Worm (Caenorhabditis elegans) whole organism, L2 larva: Measurements from ENCODE around the gene gst-41.
"Not testable (repeated sequence)": the region's sequence is repeated elsewhere in the genome, so short reads cannot be mapped to it uniquely, and the experiment has no call there.

Source experiments
- C34F6.9 ChIP-seq: fragments of 150-350 bp; optimal IDR thresholded peaks from 2 replicates; lab custom pipeline; 2014; ENCODE audit warnings: missing biosample characterization, missing genetic modification characterization
- F13H6.1 ChIP-seq: sonication (generic microtip); optimal IDR thresholded peaks from 2 replicates; lab custom pipeline; 2016; ENCODE audit warnings: missing genetic modification characterization, missing compliant biosample characterization
- Y55F3AM.14 ChIP-seq: fragments of 200-800 bp; sonication (Bioruptor generic); optimal IDR thresholded peaks from 2 replicates; lab custom pipeline; 2018; ENCODE audit warnings: mild to moderate bottlenecking, missing genetic modification characterization, missing compliant biosample characterization
- ZK546.5 ChIP-seq: sonication (generic microtip); optimal IDR thresholded peaks from 2 replicates; lab custom pipeline; 2017; ENCODE audit warnings: missing biosample characterization, missing genetic modification characterization
- alr-1 ChIP-seq: fragments of 150-350 bp; optimal IDR thresholded peaks from 2 replicates; lab custom pipeline; 2014; ENCODE audit warnings: missing biosample characterization, missing genetic modification characterization
- aly-2 ChIP-seq: fragments of 150-350 bp; optimal IDR thresholded peaks from 2 replicates; lab custom pipeline; 2014; ENCODE audit warnings: missing biosample characterization, missing genetic modification characterization
- ama-1 ChIP-seq: fragments of 150-350 bp; optimal IDR thresholded peaks from 2 replicates; lab custom pipeline; 2018; ENCODE audit warnings: inconsistent platforms
- blmp-1 ChIP-seq: sonication (generic microtip); optimal IDR thresholded peaks from 2 replicates; lab custom pipeline; 2017; ENCODE audit warnings: missing genetic modification characterization, mild to moderate bottlenecking, missing compliant biosample characterization, antibody characterized with exemption, moderate library complexity; ENCODE audit not compliant: insufficient read depth
- crh-2 ChIP-seq: sonication (generic microtip); optimal IDR thresholded peaks from 2 replicates; lab custom pipeline; 2017; ENCODE audit warnings: missing biosample characterization, missing genetic modification characterization
- dmd-4 ChIP-seq: sonication (generic microtip); optimal IDR thresholded peaks from 2 replicates; lab custom pipeline; 2017; ENCODE audit warnings: missing biosample characterization, missing genetic modification characterization
- elt-3 ChIP-seq: sonication (generic microtip); optimal IDR thresholded peaks from 2 replicates; lab custom pipeline; 2017; ENCODE audit warnings: missing biosample characterization, missing genetic modification characterization
- gmeb-1 ChIP-seq: fragments of 150-350 bp; optimal IDR thresholded peaks from 2 replicates; lab custom pipeline; 2014; ENCODE audit warnings: missing biosample characterization, missing genetic modification characterization
- lin-13 ChIP-seq: fragments of 150-350 bp; optimal IDR thresholded peaks from 2 replicates; lab custom pipeline; 2014; ENCODE audit warnings: missing biosample characterization, missing genetic modification reagents, missing genetic modification characterization
- lin-39 ChIP-seq: fragments of 150-350 bp; optimal IDR thresholded peaks from 2 replicates; lab custom pipeline; 2014; ENCODE audit warnings: missing biosample characterization, missing genetic modification reagents, missing genetic modification characterization
- lsy-2 ChIP-seq, 2 experiments: fragments of 150-350 bp in 1 of 2; sonication (generic microtip) in 1 of 2; optimal IDR thresholded peaks; 2 replicates each; lab custom pipeline; 2014 to 2017; ENCODE audit warnings: missing biosample characterization in 2 of 2, missing genetic modification characterization in 2 of 2
- mab-5 ChIP-seq: fragments of 150-350 bp; optimal IDR thresholded peaks from 2 replicates; lab custom pipeline; 2014; ENCODE audit warnings: missing biosample characterization, missing genetic modification characterization
- mbf-1 ChIP-seq: sonication (generic microtip); optimal IDR thresholded peaks from 2 replicates; lab custom pipeline; 2017; ENCODE audit warnings: missing biosample characterization, missing genetic modification characterization
- mdl-1 ChIP-seq, 2 experiments: fragments of 150-350 bp in 1 of 2; sonication (generic microtip) in 1 of 2; optimal IDR thresholded peaks; 2 replicates each; lab custom pipeline; 2017; ENCODE audit warnings: missing biosample characterization in 2 of 2, missing genetic modification characterization in 2 of 2
- nhr-10 ChIP-seq: sonication (generic microtip); optimal IDR thresholded peaks from 2 replicates; lab custom pipeline; 2017; ENCODE audit warnings: missing biosample characterization, missing genetic modification characterization
- nhr-12 ChIP-seq: fragments of 150-350 bp; optimal IDR thresholded peaks from 2 replicates; lab custom pipeline; 2014; ENCODE audit warnings: missing biosample characterization, missing genetic modification characterization
- nhr-129 ChIP-seq: fragments of 150-350 bp; optimal IDR thresholded peaks from 2 replicates; lab custom pipeline; 2014; ENCODE audit warnings: missing biosample characterization, missing genetic modification characterization
- nhr-21 ChIP-seq: fragments of 150-350 bp; optimal IDR thresholded peaks from 2 replicates; lab custom pipeline; 2014; ENCODE audit warnings: missing biosample characterization, missing genetic modification characterization
- nhr-237 ChIP-seq: fragments of 150-350 bp; optimal IDR thresholded peaks from 2 replicates; lab custom pipeline; 2014; ENCODE audit warnings: missing biosample characterization, missing genetic modification characterization
- nhr-25 ChIP-seq: fragments of 150-350 bp; sonication (generic microtip); optimal IDR thresholded peaks from 3 replicates; lab custom pipeline; 2014; ENCODE audit warnings: missing biosample characterization, missing genetic modification characterization
- nhr-6 ChIP-seq: fragments of 150-350 bp; optimal IDR thresholded peaks from 2 replicates; lab custom pipeline; 2014; ENCODE audit warnings: missing biosample characterization, missing genetic modification characterization
- nhr-77 ChIP-seq: fragments of 150-350 bp; optimal IDR thresholded peaks from 2 replicates; lab custom pipeline; 2014; ENCODE audit warnings: missing biosample characterization, missing genetic modification characterization
- peb-1 ChIP-seq: fragments of 150-350 bp; optimal IDR thresholded peaks from 2 replicates; lab custom pipeline; 2014; ENCODE audit warnings: missing biosample characterization, missing genetic modification characterization
- skn-1 ChIP-seq: sonication (generic microtip); optimal IDR thresholded peaks from 2 replicates; lab custom pipeline; 2017; ENCODE audit warnings: missing biosample characterization, missing genetic modification characterization
- sma-3 ChIP-seq: sonication (generic microtip); optimal IDR thresholded peaks from 2 replicates; lab custom pipeline; 2016; ENCODE audit warnings: missing genetic modification reagents, missing genetic modification characterization, missing compliant biosample characterization
- sma-9 ChIP-seq, 2 experiments: fragments of 150-350 bp in 1 of 2; sonication (generic microtip) in 1 of 2; optimal IDR thresholded peaks; 2 replicates each; lab custom pipeline; 2014 to 2016; ENCODE audit warnings: missing genetic modification characterization in 2 of 2, mild to moderate bottlenecking in 1 of 2, missing biosample characterization in 1 of 2, missing compliant biosample characterization in 1 of 2, missing genetic modification reagents in 1 of 2, moderate library complexity in 1 of 2
- snpc-4 ChIP-seq: fragments of 150-350 bp; optimal IDR thresholded peaks from 2 replicates; lab custom pipeline; 2014; ENCODE audit warnings: missing biosample characterization, missing genetic modification characterization
- zag-1 ChIP-seq: fragments of 150-350 bp; optimal IDR thresholded peaks from 2 replicates; lab custom pipeline; 2014; ENCODE audit warnings: missing biosample characterization, missing genetic modification characterization
- ztf-1 ChIP-seq: fragments of 200-800 bp; sonication (Bioruptor generic); conservative IDR thresholded peaks from 2 replicates; pipeline ENCODE4 v1.3.6; 2022; ENCODE audit warnings: missing genetic modification characterization, missing compliant biosample characterization
- ztf-11 ChIP-seq: sonication (generic microtip); optimal IDR thresholded peaks from 2 replicates; lab custom pipeline; 2017; ENCODE audit warnings: missing biosample characterization, missing genetic modification characterization
- ztf-4 ChIP-seq: fragments of 150-350 bp; optimal IDR thresholded peaks from 2 replicates; lab custom pipeline; 2014; ENCODE audit warnings: missing biosample characterization, missing genetic modification characterization

Gene gst-41

DNA sequence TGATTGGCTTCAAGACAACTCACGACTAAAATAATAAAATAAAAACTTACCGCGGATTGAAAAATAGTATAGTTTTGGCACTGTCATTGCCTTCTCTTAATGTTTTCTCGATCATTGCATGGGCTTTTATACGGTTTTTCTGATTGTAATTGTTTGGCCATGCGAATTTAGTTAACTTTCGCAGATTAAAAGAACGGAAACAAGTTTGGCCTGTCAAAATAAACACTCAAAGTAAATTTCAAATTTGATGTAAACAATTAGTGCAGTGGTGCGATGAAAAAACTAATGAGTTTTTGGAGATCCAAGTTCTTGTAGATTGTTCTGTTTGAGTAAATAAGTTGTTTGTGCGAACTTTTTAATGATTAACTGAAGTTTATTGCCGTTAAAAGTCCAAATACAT is at the start of gene gst-41:
Gene gst-41, minus strand, starts transcription at position 101 of the 400 bp plus-strand sequence.
- TF ChIP-seq nhr-12 (tag; lab: Kevin White, UChicago) (no peak), crh-2 (no peak), zag-1 (tag; lab: Kevin White, UChicago) (no peak), mbf-1 (no peak), Y55F3AM.14 (GFP tag; lab: Kevin White, UChicago) (no peak)

DNA sequence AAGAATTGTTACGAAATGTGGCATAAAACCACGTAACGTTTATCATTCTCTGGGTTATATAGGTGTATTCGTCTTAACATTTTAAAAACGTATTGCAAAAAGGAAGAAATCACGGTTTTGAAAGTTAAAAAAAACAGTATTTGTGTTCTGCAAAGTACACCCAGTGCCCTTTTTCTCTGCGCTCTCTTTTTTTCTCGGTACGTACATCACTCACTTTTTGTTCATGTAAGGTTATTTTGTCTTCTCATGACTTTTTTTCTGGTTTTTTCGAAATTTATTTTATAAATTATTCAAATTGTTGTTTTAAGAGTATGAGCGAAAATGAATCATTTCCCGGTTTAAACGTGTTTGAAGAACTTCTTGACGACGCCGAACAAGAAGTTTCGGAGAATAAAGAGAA is 47.9 kb upstream of the gst-41 start, which contains the start of gene F25E5.5:
Gene F25E5.5, plus strand, starts transcription at position 301 of the 400 bp plus-strand sequence.
- no peak for TF ChIP-seq blmp-1 (tag; lab: Kevin White, UChicago)
- no peak for TF ChIP-seq C34F6.9 (tag; lab: Kevin White, UChicago)
- TF ChIP-seq alr-1 (tag; lab: Kevin White, UChicago), result no peak
- TF ChIP-seq nhr-77 (tag; lab: Kevin White, UChicago), result no peak
- no peak for TF ChIP-seq ztf-1 (GFP tag; lab: Robert Waterston, UW)
- TF ChIP-seq elt-3 (tag; lab: Kevin White, UChicago), result no peak
- TF ChIP-seq nhr-10, result no peak
- TF ChIP-seq lin-39, result no peak
- TF ChIP-seq zag-1 (tag; lab: Kevin White, UChicago), result no peak
- TF ChIP-seq gmeb-1 (tag; lab: Kevin White, UChicago), result no peak
- no peak for TF ChIP-seq ztf-11 (tag; lab: Kevin White, UChicago)
- TF ChIP-seq sma-3, result no peak
- no peak for TF ChIP-seq sma-9 (GFP tag; optimal IDR thresholded peaks at IDR 0.05; lab: Kevin White, UChicago)
- no peak for TF ChIP-seq sma-9 (tag; optimal IDR thresholded peaks at IDR 0.05; lab: Kevin White, UChicago)

DNA sequence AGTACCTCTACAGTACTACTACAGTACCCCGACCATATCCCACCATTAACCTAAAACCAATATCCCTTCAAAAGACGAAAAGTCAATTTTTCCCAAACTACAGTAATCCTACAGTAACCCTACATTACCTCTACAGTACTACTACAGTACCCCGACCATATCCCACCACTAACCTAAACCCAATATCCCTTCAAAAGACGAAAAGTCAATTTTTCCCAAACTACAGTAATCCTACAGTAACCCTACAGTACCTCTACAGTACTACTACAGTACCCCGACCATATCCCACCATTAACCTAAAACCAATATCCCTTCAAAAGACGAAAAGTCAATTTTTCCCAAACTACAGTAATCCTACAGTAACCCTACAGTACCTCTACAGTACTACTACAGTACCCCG is 45.2 kb upstream of the gst-41 start, which contains the start of gene nhr-141:
Gene nhr-141, plus strand, starts transcription at position 331 of the 400 bp plus-strand sequence.
- not testable (repeated sequence) for TF ChIP-seq nhr-129 (tag; lab: Kevin White, UChicago); ztf-1 (GFP tag; lab: Robert Waterston, UW); dmd-4 (tag; lab: Kevin White, UChicago)

DNA sequence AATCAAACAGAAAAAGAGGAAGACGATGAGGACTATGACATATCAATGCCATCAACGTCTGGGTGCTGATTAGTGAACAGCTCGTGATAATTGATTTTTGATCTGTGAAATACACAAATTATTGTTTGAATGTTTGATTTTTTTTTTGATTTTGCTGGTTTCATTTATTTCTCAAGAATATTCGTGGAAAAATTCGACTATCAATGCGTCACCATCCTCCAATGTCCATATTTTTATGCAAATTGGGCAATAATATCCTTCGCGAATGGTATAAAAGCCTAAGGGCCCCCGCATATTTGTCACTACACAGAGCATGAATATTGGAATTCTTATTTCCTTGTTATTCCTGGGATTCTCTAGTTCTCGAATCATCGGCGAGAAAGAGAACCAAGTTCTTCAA is 40.7 kb upstream of the gst-41 start, which contains the start of gene try-13:
Gene try-13, plus strand, starts transcription at position 301 of the 400 bp plus-strand sequence.
- no peak for TF ChIP-seq aly-2 (tag; lab: Kevin White, UChicago)
- no peak for TF ChIP-seq nhr-237
- TF ChIP-seq nhr-21 (tag; lab: Kevin White, UChicago), result no peak
- no peak for TF ChIP-seq ama-1
- TF ChIP-seq ztf-1 (GFP tag; lab: Robert Waterston, UW), result no peak
- TF ChIP-seq nhr-6 (tag; lab: Kevin White, UChicago), result no peak
- no peak for TF ChIP-seq mbf-1
- no peak for TF ChIP-seq gmeb-1 (tag; lab: Kevin White, UChicago)

DNA sequence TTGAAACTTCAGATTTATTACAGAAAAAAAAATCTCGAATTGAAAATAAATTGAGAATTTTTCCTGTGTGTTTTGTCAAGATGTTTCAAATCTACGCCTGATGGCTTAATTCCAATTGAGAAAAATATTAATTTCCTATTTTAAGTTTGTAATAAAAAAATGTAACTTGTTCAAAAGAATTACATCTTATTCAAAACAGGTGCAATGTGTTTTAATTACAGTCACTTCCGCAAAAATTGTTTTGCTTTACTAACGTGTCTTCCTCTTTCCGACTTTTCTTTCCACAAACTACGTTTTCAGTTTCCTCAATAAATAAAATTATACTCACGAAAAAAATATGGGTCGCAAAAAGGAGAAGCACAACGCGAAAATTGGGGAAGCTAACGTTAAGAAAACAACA is 38.9 kb upstream of the gst-41 start, which contains the start of gene F25E5.16:
Gene F25E5.16, plus strand, starts transcription at position 301 of the 400 bp plus-strand sequence.
- TF ChIP-seq Y55F3AM.14 (GFP tag; lab: Kevin White, UChicago), result no peak
- TF ChIP-seq mab-5 (tag; lab: Kevin White, UChicago), result no peak
- no peak for TF ChIP-seq nhr-237
- no peak for TF ChIP-seq lin-39
- TF ChIP-seq lsy-2 (tag; optimal IDR thresholded peaks at IDR 0.05; lab: Kevin White, UChicago), result no peak
- no peak for TF ChIP-seq F13H6.1 (tag; lab: Kevin White, UChicago)
- TF ChIP-seq snpc-4, result no peak
- no peak for TF ChIP-seq mdl-1 (tag; optimal IDR thresholded peaks at IDR 0.05; lab: Kevin White, UChicago)
- TF ChIP-seq ztf-4 (tag; lab: Kevin White, UChicago), result no peak
- TF ChIP-seq zag-1 (tag; lab: Kevin White, UChicago), result no peak
- TF ChIP-seq lin-13, result no peak
- TF ChIP-seq skn-1 (tag; lab: Kevin White, UChicago), result no peak
- TF ChIP-seq ama-1, result no peak
- TF ChIP-seq elt-3 (tag; lab: Kevin White, UChicago), result no peak
- no peak for TF ChIP-seq nhr-25 (tag; lab: Kevin White, UChicago)
- TF ChIP-seq nhr-10, result no peak
- no peak for TF ChIP-seq peb-1
- TF ChIP-seq ZK546.5 (tag; lab: Kevin White, UChicago), result no peak
